Worm (Caenorhabditis elegans) whole organism, midembryonic: ENCODE measurements around the gene F14D2.15.

Experiments
- T22C8.4 ChIP-seq: fragments of 200-800 bp; sonication (Bioruptor generic); IDR thresholded peaks from 2 replicates; pipeline ENCODE4 v1.3.6; 2022; ENCODE audit warnings: missing genetic modification characterization, missing compliant biosample characterization
- cog-1 ChIP-seq: sonication (generic microtip); optimal IDR thresholded peaks from 2 replicates; lab custom pipeline; 2016; ENCODE audit warnings: missing genetic modification characterization, missing compliant biosample characterization
- flt-1 ChIP-seq: fragments of 200-800 bp; sonication (Bioruptor generic); IDR thresholded peaks from 2 replicates; pipeline ENCODE4 v1.3.6; 2022; ENCODE audit warnings: missing genetic modification characterization, missing compliant biosample characterization
- klf-2 ChIP-seq: fragments of 200-800 bp; sonication (Bioruptor generic); conservative IDR thresholded peaks from 2 replicates; pipeline ENCODE4 v1.3.6; 2022; ENCODE audit warnings: missing genetic modification reagents, missing genetic modification characterization, missing compliant biosample characterization
- med-1 ChIP-seq: sonication (generic microtip); optimal IDR thresholded peaks from 2 replicates; lab custom pipeline; 2017; ENCODE audit warnings: missing genetic modification characterization, mild to moderate bottlenecking, missing compliant biosample characterization, antibody characterized with exemption, missing genetic modification reagents; ENCODE audit not compliant: insufficient read depth
- ref-1 ChIP-seq: fragments of 200-800 bp; sonication (Bioruptor generic); conservative IDR thresholded peaks from 2 replicates; pipeline ENCODE4 v1.3.6; 2022; ENCODE audit warnings: missing genetic modification reagents, missing genetic modification characterization, missing compliant biosample characterization
- tab-1 ChIP-seq: fragments of 200-800 bp; sonication (Bioruptor generic); IDR thresholded peaks from 2 replicates; pipeline ENCODE4 v1.3.6; 2022; ENCODE audit warnings: missing genetic modification characterization, missing compliant biosample characterization
- ztf-23 ChIP-seq: fragments of 200-800 bp; sonication (Bioruptor generic); IDR thresholded peaks from 2 replicates; pipeline ENCODE4 v1.3.6; 2022; ENCODE audit warnings: missing genetic modification reagents, missing genetic modification characterization, missing compliant biosample characterization
- ztf-29 ChIP-seq: fragments of 200-800 bp; sonication (Bioruptor generic); IDR thresholded peaks from 2 replicates; pipeline ENCODE4 v1.3.6; 2022; ENCODE audit warnings: missing genetic modification reagents, missing genetic modification characterization, missing compliant biosample characterization

DNA sequence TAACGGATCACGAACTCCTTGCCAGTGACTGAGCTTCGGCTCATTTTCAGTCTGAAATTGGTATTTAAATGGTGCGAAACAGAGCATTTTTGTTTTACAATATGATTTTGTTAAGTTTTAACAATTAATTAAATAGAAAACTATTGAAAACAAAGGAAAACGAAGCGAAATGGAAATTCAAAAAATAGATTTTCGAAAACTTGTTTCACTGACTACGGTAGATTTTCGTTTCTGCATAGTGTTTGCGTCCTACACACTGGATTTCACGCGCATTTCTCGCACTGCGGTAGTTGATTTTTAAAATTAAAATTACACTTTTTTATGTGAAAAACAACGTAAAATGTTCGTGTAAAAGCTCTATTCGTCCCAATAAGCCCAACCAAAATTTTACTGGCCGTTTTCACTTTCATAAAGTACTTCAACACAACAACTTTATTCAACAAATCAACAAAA is 2.7 kb upstream of the F14D2.15 start, which contains the start of gene bath-30:
- TF ChIP-seq klf-2 (GFP tag; lab: Robert Waterston, UW) (no peak), flt-1 (GFP tag; lab: Robert Waterston, UW) (no peak), ztf-23 (GFP tag; lab: Robert Waterston, UW) (no peak), ztf-29 (GFP tag; lab: Robert Waterston, UW) (no peak), T22C8.4 (GFP tag; lab: Robert Waterston, UW) (no peak), med-1 (no peak), cog-1 (tag; lab: Kevin White, UChicago) (no peak), tab-1 (GFP tag; lab: Robert Waterston, UW) (no peak), ref-1 (GFP tag; lab: Robert Waterston, UW) (no peak)
